Worm (Caenorhabditis elegans): Measurements from ENCODE around the gene nhr-130.

nhr-130 gene

ce11 chrV:502803-503273, 19.7 kb upstream of the nhr-130 start, which contains the start of gene T01G6.10:
TSS of gene T01G6.10 (minus strand) at chrV:503223.
- no peak for TF ChIP-seq ztf-4 (tag; optimal IDR thresholded peaks at IDR 0.05)
- TF ChIP-seq elt-1 (tag; optimal IDR thresholded peaks at IDR 0.05), result no peak
- TF ChIP-seq lin-39 (tag; optimal IDR thresholded peaks at IDR 0.05), result no peak
- TF ChIP-seq ama-1 (optimal IDR thresholded peaks at IDR 0.05), result no peak
- TF ChIP-seq R02D3.7 (tag; optimal IDR thresholded peaks at IDR 0.05), result no peak
- TF ChIP-seq ceh-28 (tag; optimal IDR thresholded peaks at IDR 0.05), result no peak
- no peak for TF ChIP-seq tbx-2 (tag; optimal IDR thresholded peaks at IDR 0.05)
- TF ChIP-seq jun-1 (tag; optimal IDR thresholded peaks at IDR 0.05), result no peak
- TF ChIP-seq ceh-9 (tag; optimal IDR thresholded peaks at IDR 0.05), result no peak
- no peak for TF ChIP-seq nhr-12 (tag; optimal IDR thresholded peaks at IDR 0.05)
- no peak for TF ChIP-seq nhr-237 (tag; optimal IDR thresholded peaks at IDR 0.05)
- no peak for TF ChIP-seq pqm-1 (tag; optimal IDR thresholded peaks at IDR 0.05)
- TF ChIP-seq mml-1 (tag; optimal IDR thresholded peaks at IDR 0.05), result no peak
- no peak for TF ChIP-seq ztf-11 (tag; optimal IDR thresholded peaks at IDR 0.05)

- TF ChIP-seq nhr-12 (tag; optimal IDR thresholded peaks at IDR 0.05) (no peak), ztf-11 (tag; optimal IDR thresholded peaks at IDR 0.05) (no peak), nhr-23 (tag; optimal IDR thresholded peaks at IDR 0.05) (no peak), elt-3 (tag; optimal IDR thresholded peaks at IDR 0.05) (no peak), nhr-237 (tag; optimal IDR thresholded peaks at IDR 0.05) (no peak), egl-27 (tag; optimal IDR thresholded peaks at IDR 0.05) (no peak), elt-2 (tag; optimal IDR thresholded peaks at IDR 0.05) (no peak), fkh-2 (tag; optimal IDR thresholded peaks at IDR 0.05) (no peak), nhr-67 (tag; optimal IDR thresholded peaks at IDR 0.05) (no peak), nhr-28 (tag; optimal IDR thresholded peaks at IDR 0.05) (no peak), fkh-10 (GFP tag; optimal IDR thresholded peaks at IDR 0.05) (no peak), ceh-82 (tag; optimal IDR thresholded peaks at IDR 0.05) (no peak), nhr-76 (tag; optimal IDR thresholded peaks at IDR 0.05) (no peak), unc-62 (GFP tag; optimal IDR thresholded peaks at IDR 0.05) (no peak), mml-1 (tag; optimal IDR thresholded peaks at IDR 0.05) (no peak), lin-39 (tag; optimal IDR thresholded peaks at IDR 0.05) (no peak), hmg-11 (tag; optimal IDR thresholded peaks at IDR 0.05) (no peak), nhr-11 (tag; optimal IDR thresholded peaks at IDR 0.05) (no peak), elt-1 (tag; optimal IDR thresholded peaks at IDR 0.05) (no peak), mdl-1 (tag; optimal IDR thresholded peaks at IDR 0.05) (no peak)
These were observed 18.1 kb upstream of the nhr-130 start, which contains the start of gene str-256 for ce11 chrV:501230-501629. TSS of gene str-256 (minus strand) at chrV:501330.

ce11 chrV:500535-500934, 17.4 kb upstream of the nhr-130 start:
- TF ChIP-seq fkh-10 (GFP tag; optimal IDR thresholded peaks at IDR 0.05), result no peak

- TF ChIP-seq ceh-82 (tag; optimal IDR thresholded peaks at IDR 0.05) (no peak), jun-1 (tag; optimal IDR thresholded peaks at IDR 0.05) (no peak), R02D3.7 (tag; optimal IDR thresholded peaks at IDR 0.05) (no peak), pha-4 (tag; optimal IDR thresholded peaks at IDR 0.05) (no peak), ztf-4 (tag; optimal IDR thresholded peaks at IDR 0.05) (no peak), nhr-76 (tag; optimal IDR thresholded peaks at IDR 0.05) (no peak), nhr-12 (tag; optimal IDR thresholded peaks at IDR 0.05) (no peak), nhr-67 (tag; optimal IDR thresholded peaks at IDR 0.05) (no peak), pqm-1 (tag; optimal IDR thresholded peaks at IDR 0.05) (no peak), zag-1 (tag; optimal IDR thresholded peaks at IDR 0.05) (no peak), unc-39 (tag; optimal IDR thresholded peaks at IDR 0.05) (no peak), nhr-25 (tag; optimal IDR thresholded peaks at IDR 0.05) (no peak), tbx-2 (tag; optimal IDR thresholded peaks at IDR 0.05) (no peak), lin-39 (tag; optimal IDR thresholded peaks at IDR 0.05) (no peak), lsy-12 (tag; optimal IDR thresholded peaks at IDR 0.05) (no peak), egl-5 (tag; optimal IDR thresholded peaks at IDR 0.05) (no peak), nhr-43 (tag; optimal IDR thresholded peaks at IDR 0.05; ENCODE audit: poor library complexity, severe bottlenecking) (no peak), elt-3 (tag; optimal IDR thresholded peaks at IDR 0.05) (no peak), nfya-1 (tag; optimal IDR thresholded peaks at IDR 0.05; ENCODE audit: insufficient read depth) (no peak)
These were observed 14.3 kb upstream of the nhr-130 start, which contains the start of gene T01G6.1 for ce11 chrV:497399-497798. TSS of gene T01G6.1 (plus strand) at chrV:497699.

Measured in whole organism, L3 larva.